Fruit fly (Drosophila melanogaster) whole organism, embryonic: ENCODE results near the gene gcm.

Experiments used
- Antp ChIP-seq: fragments of 200-800 bp; sonication (Bioruptor generic); optimal IDR thresholded peaks from 3 replicates; lab custom pipeline; 2016; ENCODE audit warnings: missing biosample characterization, missing genetic modification characterization
- CG10209 ChIP-seq: fragments of 200-800 bp; sonication (Bioruptor generic); optimal IDR thresholded peaks from 3 replicates; lab custom pipeline; 2017; ENCODE audit warnings: missing biosample characterization, mild to moderate bottlenecking, missing genetic modification characterization, missing genetic modification reagents
- CG10979 ChIP-seq: fragments of 200-800 bp; sonication (Bioruptor generic); optimal IDR thresholded peaks from 2 replicates; lab custom pipeline; 2018; ENCODE audit warnings: missing biosample characterization, mild to moderate bottlenecking, missing genetic modification characterization, moderate library complexity
- CG11093 ChIP-seq: fragments of 200-800 bp; sonication (Bioruptor generic); IDR thresholded peaks from 3 replicates; pipeline ENCODE4 v1.3.6; 2022; ENCODE audit warnings: missing biosample characterization, missing genetic modification characterization
- CG11560 ChIP-seq: fragments of 200-800 bp; sonication (Bioruptor generic); IDR thresholded peaks from 3 replicates; pipeline ENCODE4 v1.3.6; 2022; ENCODE audit warnings: missing biosample characterization, missing genetic modification characterization
- CG12104 ChIP-seq: fragments of 200-800 bp; sonication (Bioruptor generic); optimal IDR thresholded peaks from 3 replicates; lab custom pipeline; 2016; ENCODE audit warnings: missing biosample characterization, missing genetic modification characterization
- CG14050 ChIP-seq: fragments of 200-800 bp; sonication (Bioruptor generic); IDR thresholded peaks from 3 replicates; pipeline ENCODE4 v1.3.6; 2022; ENCODE audit warnings: missing biosample characterization, missing genetic modification characterization
- CG14710 ChIP-seq: fragments of 200-800 bp; sonication (Bioruptor generic); optimal IDR thresholded peaks from 3 replicates; lab custom pipeline; 2019; ENCODE audit warnings: missing biosample characterization, mild to moderate bottlenecking, missing genetic modification characterization, moderate library complexity
- CG17912 ChIP-seq: fragments of 200-800 bp; sonication (Bioruptor generic); optimal IDR thresholded peaks from 2 replicates; lab custom pipeline; 2018; ENCODE audit warnings: missing biosample characterization, mild to moderate bottlenecking, missing genetic modification characterization
- CG1792 ChIP-seq: fragments of 200-800 bp; sonication (Bioruptor generic); optimal IDR thresholded peaks from 2 replicates; lab custom pipeline; 2016; ENCODE audit warnings: missing biosample characterization, missing genetic modification characterization
- CG18262 ChIP-seq: fragments of 200-800 bp; optimal IDR thresholded peaks from 3 replicates; lab custom pipeline; 2019; ENCODE audit warnings: missing biosample characterization, mild to moderate bottlenecking, missing genetic modification characterization, moderate library complexity
- CG1832 ChIP-seq: fragments of 200-800 bp; sonication (Bioruptor generic); optimal IDR thresholded peaks from 2 replicates; lab custom pipeline; 2017; ENCODE audit warnings: missing biosample characterization, mild to moderate bottlenecking, missing genetic modification characterization, inconsistent platforms
- CG2120 ChIP-seq: fragments of 200-800 bp; sonication (Bioruptor generic); optimal IDR thresholded peaks from 3 replicates; lab custom pipeline; 2016; ENCODE audit warnings: missing biosample characterization, missing genetic modification characterization
- CG2129 ChIP-seq: fragments of 200-800 bp; sonication (Bioruptor generic); IDR thresholded peaks from 2 replicates; pipeline ENCODE4 v1.3.6; 2022; ENCODE audit warnings: missing biosample characterization, missing genetic modification characterization; ENCODE audit not compliant: partially characterized antibody
- CG2199 ChIP-seq: fragments of 200-800 bp; sonication (Bioruptor generic); IDR thresholded peaks from 3 replicates; pipeline ENCODE4 v1.3.6; 2022; ENCODE audit warnings: missing biosample characterization, missing genetic modification characterization
- CG31441 ChIP-seq: fragments of 200-800 bp; sonication (Bioruptor generic); IDR thresholded peaks from 2 replicates; pipeline ENCODE4 v1.3.6; 2022; ENCODE audit warnings: missing biosample characterization, missing genetic modification characterization
- CG5245 ChIP-seq: fragments of 200-800 bp; sonication (Bioruptor generic); optimal IDR thresholded peaks from 3 replicates; lab custom pipeline; 2016; ENCODE audit warnings: missing biosample characterization, missing genetic modification characterization
- CG7556 ChIP-seq: fragments of 200-800 bp; sonication (Bioruptor generic); optimal IDR thresholded peaks from 2 replicates; lab custom pipeline; 2017; ENCODE audit warnings: missing biosample characterization, mild to moderate bottlenecking, missing genetic modification characterization
- CG9609 ChIP-seq: fragments of 200-800 bp; sonication (Bioruptor generic); optimal IDR thresholded peaks from 3 replicates; lab custom pipeline; 2016; ENCODE audit warnings: missing biosample characterization, missing genetic modification characterization
- Eip74EF ChIP-seq, 2 experiments: fragments of 200-800 bp in 1 of 2; fragments of >200 bp in 1 of 2; sonication (Bioruptor generic) in 1 of 2; optimal IDR thresholded peaks; 2 replicates each; lab custom pipeline; 2017 to 2019; ENCODE audit warnings: missing biosample characterization in 2 of 2, missing genetic modification characterization in 2 of 2, mild to moderate bottlenecking in 1 of 2, moderate library complexity in 1 of 2
- GATAe ChIP-seq: fragments of 200-800 bp; sonication (Bioruptor generic); conservative IDR thresholded peaks from 2 replicates; pipeline ENCODE4 v1.3.6; 2022; ENCODE audit warnings: missing biosample characterization, missing genetic modification characterization
- Hr51 ChIP-seq, 2 experiments: fragments of 200-800 bp; sonication (Bioruptor generic); optimal IDR thresholded peaks; 2 replicates in 1 of 2; 3 replicates in 1 of 2; lab custom pipeline; 2016 to 2018; ENCODE audit warnings: missing biosample characterization in 2 of 2, missing genetic modification characterization in 2 of 2, mild to moderate bottlenecking in 1 of 2, moderate library complexity in 1 of 2
- Neu2 ChIP-seq: fragments of 200-800 bp; sonication (Bioruptor generic); optimal IDR thresholded peaks from 3 replicates; lab custom pipeline; 2016; ENCODE audit warnings: missing biosample characterization, missing genetic modification characterization, borderline replicate concordance
- NfI ChIP-seq: fragments of 200-800 bp; sonication (Bioruptor generic); optimal IDR thresholded peaks from 3 replicates; lab custom pipeline; 2018; ENCODE audit warnings: missing biosample characterization, mild to moderate bottlenecking, missing genetic modification characterization, moderate library complexity
- Oaz ChIP-seq: fragments of 200-800 bp; sonication (Bioruptor generic); IDR thresholded peaks from 2 replicates; pipeline ENCODE4 v1.3.6; 2022; ENCODE audit warnings: missing biosample characterization, missing genetic modification characterization
- Sry-β ChIP-seq: fragments of 200-800 bp; sonication (Bioruptor generic); optimal IDR thresholded peaks from 2 replicates; lab custom pipeline; 2018; ENCODE audit warnings: missing biosample characterization, mild to moderate bottlenecking, missing genetic modification characterization, moderate library complexity
- ac ChIP-seq: fragments of 200-800 bp; sonication (Bioruptor generic); optimal IDR thresholded peaks from 3 replicates; lab custom pipeline; 2017; ENCODE audit warnings: missing biosample characterization, mild to moderate bottlenecking, missing genetic modification characterization
- ase ChIP-seq: fragments of 200-800 bp; sonication (Bioruptor generic); IDR thresholded peaks from 3 replicates; pipeline ENCODE4 v1.3.6; 2022; ENCODE audit warnings: missing biosample characterization, missing genetic modification characterization
- ash1 ChIP-seq: fragments of 200-800 bp; sonication (Bioruptor generic); optimal IDR thresholded peaks from 2 replicates; lab custom pipeline; 2018; ENCODE audit warnings: missing biosample characterization, mild to moderate bottlenecking, missing genetic modification characterization
- bab2 ChIP-seq: fragments of 200-800 bp; sonication (Bioruptor generic); optimal IDR thresholded peaks from 2 replicates; lab custom pipeline; 2016; ENCODE audit warnings: missing biosample characterization, missing genetic modification characterization
- bigmax ChIP-seq: fragments of 200-800 bp; sonication (Bioruptor generic); optimal IDR thresholded peaks from 2 replicates; lab custom pipeline; 2018; ENCODE audit warnings: missing biosample characterization, mild to moderate bottlenecking, missing genetic modification characterization
- corto ChIP-seq: fragments of 200-800 bp; sonication (Bioruptor generic); optimal IDR thresholded peaks from 2 replicates; lab custom pipeline; 2016; ENCODE audit warnings: missing biosample characterization, mild to moderate bottlenecking, missing genetic modification characterization, moderate library complexity
- da ChIP-seq: fragments of 200-800 bp; sonication (Bioruptor generic); optimal IDR thresholded peaks from 2 replicates; lab custom pipeline; 2016; ENCODE audit warnings: missing biosample characterization, missing genetic modification characterization
- dati ChIP-seq: fragments of 200-800 bp; sonication (Bioruptor generic); IDR thresholded peaks from 2 replicates; pipeline ENCODE4 v1.3.6; 2022; ENCODE audit warnings: missing biosample characterization, missing genetic modification characterization
- en ChIP-seq: fragments of 200-800 bp; sonication (Bioruptor generic); optimal IDR thresholded peaks from 2 replicates; lab custom pipeline; 2016; ENCODE audit warnings: missing biosample characterization, missing genetic modification characterization
- fu2 ChIP-seq: fragments of 200-800 bp; sonication (Bioruptor generic); optimal IDR thresholded peaks from 2 replicates; lab custom pipeline; 2016; ENCODE audit warnings: missing biosample characterization, missing genetic modification characterization
- gcm ChIP-seq: fragments of 200-800 bp; sonication (Bioruptor generic); optimal IDR thresholded peaks from 2 replicates; lab custom pipeline; 2019; ENCODE audit warnings: missing biosample characterization, mild to moderate bottlenecking, missing genetic modification characterization, moderate library complexity
- gfzf ChIP-seq: fragments of 200-800 bp; sonication (Bioruptor generic); optimal IDR thresholded peaks from 2 replicates; lab custom pipeline; 2016; ENCODE audit warnings: missing biosample characterization, mild to moderate bottlenecking, missing genetic modification characterization, moderate library complexity
- gsb ChIP-seq: fragments of 200-800 bp; sonication (Bioruptor generic); IDR thresholded peaks from 2 replicates; pipeline ENCODE4 v1.3.6; 2022; ENCODE audit warnings: missing biosample characterization, missing genetic modification characterization
- her ChIP-seq: fragments of 200-800 bp; sonication (Bioruptor generic); optimal IDR thresholded peaks from 2 replicates; lab custom pipeline; 2016; ENCODE audit warnings: missing biosample characterization, missing genetic modification characterization
- hkb ChIP-seq, 2 experiments: fragments of 200-800 bp in 1 of 2; fragments of >200 bp in 1 of 2; sonication (Bioruptor generic) in 1 of 2; IDR thresholded peaks in 1 of 2; optimal IDR thresholded peaks in 1 of 2; 2 replicates each; pipeline versions ENCODE4 v1.3.6 to Lab custom; 2017 to 2022; ENCODE audit warnings: missing biosample characterization in 1 of 2, missing genetic modification characterization in 1 of 2
- ind ChIP-seq: fragments of 200-800 bp; sonication (Bioruptor generic); optimal IDR thresholded peaks from 3 replicates; lab custom pipeline; 2016; ENCODE audit warnings: missing biosample characterization, missing genetic modification characterization
- lola ChIP-seq, 3 experiments: fragments of >200 bp in 2 of 3; fragments of 200-800 bp in 1 of 3; sonication (Bioruptor generic) in 1 of 3; optimal IDR thresholded peaks; 2 replicates each; lab custom pipeline; 2017 to 2019; ENCODE audit warnings: missing biosample characterization in 3 of 3, missing genetic modification characterization in 3 of 3, mild to moderate bottlenecking in 1 of 3, moderate library complexity in 1 of 3
- prd ChIP-seq, 3 experiments: fragments of >200 bp in 2 of 3; fragments of 200-800 bp in 1 of 3; sonication (Bioruptor generic) in 1 of 3; optimal IDR thresholded peaks in 2 of 3; IDR thresholded peaks in 1 of 3; 2 replicates in 2 of 3; 3 replicates in 1 of 3; pipeline versions ENCODE4 v1.3.6 to Lab custom; 2017 to 2022; ENCODE audit warnings: missing biosample characterization in 1 of 3, missing genetic modification characterization in 1 of 3
- ssp ChIP-seq: fragments of 200-800 bp; sonication (Bioruptor generic); IDR thresholded peaks from 2 replicates; pipeline ENCODE4 v1.3.6; 2022; ENCODE audit warnings: missing biosample characterization, missing genetic modification characterization
- tio ChIP-seq: fragments of 200-800 bp; sonication (Bioruptor generic); optimal IDR thresholded peaks from 2 replicates; lab custom pipeline; 2017; ENCODE audit warnings: missing biosample characterization, missing genetic modification characterization, inconsistent platforms
- tup ChIP-seq: fragments of 200-800 bp; sonication (Bioruptor generic); optimal IDR thresholded peaks from 2 replicates; lab custom pipeline; 2016; ENCODE audit warnings: missing biosample characterization, mild to moderate bottlenecking, missing genetic modification characterization, moderate library complexity
- tx ChIP-seq: fragments of 200-800 bp; sonication (Bioruptor generic); optimal IDR thresholded peaks from 2 replicates; lab custom pipeline; 2016; ENCODE audit warnings: missing biosample characterization, missing genetic modification characterization
- zf30C ChIP-seq: fragments of 200-800 bp; sonication (Bioruptor generic); optimal IDR thresholded peaks from 3 replicates; lab custom pipeline; 2018; ENCODE audit warnings: missing biosample characterization, mild to moderate bottlenecking, missing genetic modification characterization

The gcm gene

DNA sequence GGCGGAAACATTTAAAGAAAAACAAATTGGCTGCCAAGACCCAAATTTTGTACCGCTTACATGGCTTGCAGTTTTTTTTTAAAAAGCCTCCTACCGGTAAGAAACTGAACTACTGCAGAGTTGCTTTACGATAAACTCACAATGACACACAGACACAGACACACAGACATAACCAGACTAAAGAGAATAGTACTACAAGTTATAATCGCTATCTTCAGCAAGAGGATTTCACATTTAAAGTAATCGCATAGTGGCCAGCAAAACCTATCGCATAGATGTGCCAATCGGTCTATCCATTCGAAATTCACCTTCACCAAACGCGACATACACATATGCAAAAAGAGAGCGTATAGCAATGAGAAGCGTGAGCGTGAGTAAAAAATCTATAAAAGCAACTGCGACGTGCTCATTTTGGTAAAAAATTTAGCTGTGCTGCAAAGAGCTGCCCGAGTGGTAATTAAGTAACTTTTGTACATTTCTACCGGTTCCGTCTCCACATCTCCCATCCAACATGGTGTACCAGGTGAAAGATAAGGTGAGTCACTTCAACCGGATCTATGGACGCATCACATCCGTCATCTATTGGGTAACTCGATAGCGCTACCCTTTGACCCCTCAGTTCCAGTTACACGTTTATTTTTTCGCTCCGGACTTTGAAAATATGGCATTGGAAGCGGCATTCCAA lies 31.6 kb upstream of the gcm start, which contains the start of gene Trx2 (continued):
- no peak for TF ChIP-seq CG2129 (GFP tag; lab: Robert Waterston, UW)
- no peak for TF ChIP-seq Hr51 (GFP tag; optimal IDR thresholded peaks at IDR 0.05; lab: Kevin White, UChicago)
- no peak for TF ChIP-seq ssp
- TF ChIP-seq gsb (GFP tag; lab: Robert Waterston, UW) = no peak
- no peak for TF ChIP-seq bab2 (GFP tag; lab: Kevin White, UChicago)
- TF ChIP-seq GATAe (GFP tag; lab: Robert Waterston, UW) = no peak
- TF ChIP-seq CG14050 (GFP tag; lab: Robert Waterston, UW) = no peak
- TF ChIP-seq tx = no peak
- peak; percentile 7 for TF ChIP-seq ac (GFP tag; lab: Kevin White, UChicago)
- peak; percentile 13 for TF ChIP-seq her (GFP tag; lab: Kevin White, UChicago)
- no peak for TF ChIP-seq CG12104 (GFP tag; lab: Kevin White, UChicago)
- TF ChIP-seq CG31441 (GFP tag; lab: Robert Waterston, UW) = no peak
- no peak for TF ChIP-seq corto
- no peak for TF ChIP-seq CG5245 (GFP tag; lab: Kevin White, UChicago)
- TF ChIP-seq CG9609 = no peak
- TF ChIP-seq Oaz (GFP tag; lab: Robert Waterston, UW) = no peak
- no peak for TF ChIP-seq CG18262 (tag; lab: Kevin White, UChicago)
- no peak for TF ChIP-seq NfI
- no peak for TF ChIP-seq zf30C (GFP tag; lab: Kevin White, UChicago)
- no peak for TF ChIP-seq Sry-β (GFP tag; lab: Kevin White, UChicago)
- no peak for TF ChIP-seq CG1792
- TF ChIP-seq tup = no peak
- no peak for TF ChIP-seq gfzf (GFP tag; lab: Kevin White, UChicago)
- TF ChIP-seq CG7556 (GFP tag; lab: Kevin White, UChicago) = no peak
- no peak for TF ChIP-seq ash1
- TF ChIP-seq CG10979 (tag; lab: Kevin White, UChicago) = no peak
- TF ChIP-seq da (GFP tag; lab: Kevin White, UChicago) = no peak
- peak in 1 of 2 experiments; percentile 34 for TF ChIP-seq Eip74EF (GFP tag; optimal IDR thresholded peaks at IDR 0.05; lab: Kevin White, UChicago)
- TF ChIP-seq CG1832 (GFP tag; lab: Kevin White, UChicago) = no peak
- TF ChIP-seq Neu2 (GFP tag; lab: Kevin White, UChicago) = no peak
- TF ChIP-seq CG2120 (GFP tag; lab: Kevin White, UChicago) = peak; percentile 2
- TF ChIP-seq CG14710 = no peak
- TF ChIP-seq Antp = no peak
- no peak for TF ChIP-seq dati (GFP tag; lab: Robert Waterston, UW)
- no peak for TF ChIP-seq CG11093 (GFP tag; lab: Robert Waterston, UW)
- no peak for TF ChIP-seq CG17912 (GFP tag; lab: Kevin White, UChicago)
- TF ChIP-seq en (GFP tag; lab: Kevin White, UChicago) = no peak
- TF ChIP-seq tio (GFP tag; lab: Kevin White, UChicago) = no peak
- TF ChIP-seq CG11560 (tag; lab: Robert Waterston, UW) = no peak
- no peak for TF ChIP-seq ase
- TF ChIP-seq hkb (optimal IDR thresholded peaks at IDR 0.05; lab: Kevin White, UChicago) = peak; percentile 45
- peak; percentile 49; the same call in 1 of the 2 replicates for TF ChIP-seq hkb (GFP tag; IDR thresholded peaks at IDR 0.05; lab: Robert Waterston, UW)
- TF ChIP-seq prd (optimal IDR thresholded peaks at IDR 0.05; lab: Kevin White, UChicago) = no peak
- TF ChIP-seq prd (GFP tag; IDR thresholded peaks at IDR 0.05; lab: Robert Waterston, UW) = no peak
- TF ChIP-seq gcm = peak; percentile 40
- TF ChIP-seq CG2199 (GFP tag; lab: Robert Waterston, UW) = no peak
- peak in 1 of 3 experiments; percentile 31 for TF ChIP-seq lola (GFP tag; optimal IDR thresholded peaks at IDR 0.05; lab: Kevin White, UChicago)
- no peak for TF ChIP-seq ind (GFP tag; lab: Kevin White, UChicago)
- no peak for TF ChIP-seq bigmax (GFP tag; lab: Kevin White, UChicago)
- no peak for TF ChIP-seq fu2 (GFP tag; lab: Kevin White, UChicago)
- no peak for TF ChIP-seq CG10209 (GFP tag; lab: Kevin White, UChicago)
